Worm (Caenorhabditis elegans) whole organism, late embryonic: ENCODE measurements around the gene ser-4.

Source experiments
- F13H6.1 ChIP-seq: sonication (generic microtip); optimal IDR thresholded peaks from 2 replicates; lab custom pipeline; 2016; ENCODE audit warnings: missing genetic modification characterization, missing compliant biosample characterization
- Y22D7AL.16 ChIP-seq: sonication (generic microtip); optimal IDR thresholded peaks from 2 replicates; lab custom pipeline; 2016; ENCODE audit warnings: missing genetic modification characterization, missing compliant biosample characterization
- fkh-10 ChIP-seq: fragments of 150-350 bp; optimal IDR thresholded peaks from 2 replicates; lab custom pipeline; 2014; ENCODE audit warnings: missing biosample characterization, missing genetic modification reagents, missing genetic modification characterization
- hlh-8 ChIP-seq: sonication (generic microtip); optimal IDR thresholded peaks from 2 replicates; lab custom pipeline; 2016; ENCODE audit warnings: missing genotype, missing genetic modification characterization, missing compliant biosample characterization
- mec-3 ChIP-seq: sonication (generic microtip); optimal IDR thresholded peaks from 2 replicates; lab custom pipeline; 2016; ENCODE audit warnings: borderline replicate concordance, missing genetic modification characterization, missing compliant biosample characterization
- pha-4 ChIP-seq: fragments of 150-350 bp; optimal IDR thresholded peaks from 2 replicates; lab custom pipeline; 2018; ENCODE audit warnings: missing biosample characterization, missing genetic modification reagents, missing genetic modification characterization

ce11 chrIII:1717772-1718171 is 15.1 kb downstream of the ser-4 start:
- TF ChIP-seq mec-3 (no peak), pha-4 (no peak), F13H6.1 (tag; lab: Kevin White, UChicago) (no peak), hlh-8 (no peak), Y22D7AL.16 (tag; lab: Kevin White, UChicago) (no peak), fkh-10 (GFP tag; lab: Kevin White, UChicago) (no peak)
